Worm (Caenorhabditis elegans) whole organism, L1 larva: ENCODE results near the gene glp-1.

ENCODE experiments used
- C34B4.2 ChIP-seq: sonication (generic microtip); optimal IDR thresholded peaks from 2 replicates; lab custom pipeline; 2017; ENCODE audit warnings: mild to moderate bottlenecking, missing genetic modification characterization, missing compliant biosample characterization
- alr-1 ChIP-seq: fragments of 200-800 bp; sonication (Bioruptor generic); optimal IDR thresholded peaks from 2 replicates; lab custom pipeline; 2018; ENCODE audit warnings: borderline replicate concordance, mild to moderate bottlenecking, missing genetic modification characterization, missing compliant biosample characterization
- aly-2 ChIP-seq: fragments of 150-350 bp; optimal IDR thresholded peaks from 2 replicates; lab custom pipeline; 2014; ENCODE audit warnings: missing biosample characterization, missing genetic modification characterization
- ama-1 ChIP-seq: fragments of 150-350 bp; optimal IDR thresholded peaks from 2 replicates; lab custom pipeline; 2014
- blmp-1 ChIP-seq: fragments of 150-350 bp; optimal IDR thresholded peaks from 2 replicates; lab custom pipeline; 2014; ENCODE audit warnings: missing biosample characterization, missing genetic modification characterization
- ceh-63 ChIP-seq: fragments of 200-800 bp; sonication (Bioruptor generic); optimal IDR thresholded peaks from 2 replicates; lab custom pipeline; 2018; ENCODE audit warnings: mild to moderate bottlenecking, missing genetic modification characterization, missing compliant biosample characterization
- ceh-82 ChIP-seq, 3 experiments: fragments of 150-350 bp in 1 of 3; sonication (generic microtip) in 2 of 3; optimal IDR thresholded peaks; 2 replicates each; lab custom pipeline; 2014 to 2017; ENCODE audit warnings: missing biosample characterization in 3 of 3, missing genetic modification characterization in 3 of 3
- ceh-88 ChIP-seq: fragments of 200-800 bp; sonication (Bioruptor generic); IDR thresholded peaks from 2 replicates; pipeline ENCODE4 v1.3.6; 2022; ENCODE audit warnings: missing genetic modification characterization, missing compliant biosample characterization
- dsc-1 ChIP-seq: sonication (generic microtip); optimal IDR thresholded peaks from 2 replicates; lab custom pipeline; 2016; ENCODE audit warnings: mild to moderate bottlenecking, missing genetic modification characterization, missing compliant biosample characterization
- efl-1 ChIP-seq, 4 experiments: fragments of 150-350 bp; optimal IDR thresholded peaks in 3 of 4; peaks in 1 of 4; 1 replicate in 1 of 4; 2 replicates in 3 of 4; lab custom pipeline; 2014; ENCODE audit warnings: missing biosample characterization in 2 of 4, missing genetic modification characterization in 2 of 4, missing genetic modification reagents in 2 of 4
- efl-3 ChIP-seq: fragments of 200-800 bp; sonication (Bioruptor generic); optimal IDR thresholded peaks from 2 replicates; lab custom pipeline; 2018; ENCODE audit warnings: mild to moderate bottlenecking, missing genetic modification characterization, missing compliant biosample characterization
- elt-3 ChIP-seq, 6 experiments: fragments of 150-350 bp in 1 of 6; sonication (generic microtip); optimal IDR thresholded peaks; 2 replicates each; lab custom pipeline; 2017 to 2018; ENCODE audit warnings: missing biosample characterization in 6 of 6, missing genetic modification characterization in 6 of 6, inconsistent platforms in 1 of 6
- ets-5 ChIP-seq: fragments of 200-800 bp; sonication (Bioruptor generic); IDR thresholded peaks from 2 replicates; pipeline ENCODE4 v1.3.6; 2022; ENCODE audit warnings: missing genetic modification characterization, missing compliant biosample characterization
- fkh-4 ChIP-seq: sonication (generic microtip); optimal IDR thresholded peaks from 2 replicates; lab custom pipeline; 2016; ENCODE audit warnings: missing compliant biosample characterization, missing genetic modification characterization, borderline replicate concordance
- hlh-17 ChIP-seq: fragments of 200-800 bp; sonication (Bioruptor generic); optimal IDR thresholded peaks from 2 replicates; lab custom pipeline; 2018; ENCODE audit warnings: missing genetic modification characterization, mild to moderate bottlenecking, missing compliant biosample characterization, moderate library complexity, borderline replicate concordance
- hlh-4 ChIP-seq: sonication (generic microtip); optimal IDR thresholded peaks from 2 replicates; lab custom pipeline; 2016; ENCODE audit warnings: mild to moderate bottlenecking, missing genetic modification characterization, missing compliant biosample characterization
- hpl-2 ChIP-seq: fragments of 150-350 bp; optimal IDR thresholded peaks from 2 replicates; lab custom pipeline; 2014; ENCODE audit warnings: missing biosample characterization, missing genetic modification reagents, missing genetic modification characterization
- irx-1 ChIP-seq: sonication (generic microtip); optimal IDR thresholded peaks from 2 replicates; lab custom pipeline; 2016; ENCODE audit warnings: missing genetic modification characterization, missing compliant biosample characterization
- mab-9 ChIP-seq: fragments of 200-800 bp; sonication (Bioruptor generic); IDR thresholded peaks from 2 replicates; pipeline ENCODE4 v1.3.6; 2022; ENCODE audit warnings: missing genetic modification reagents, missing genetic modification characterization, missing compliant biosample characterization
- mef-2 ChIP-seq: fragments of 150-350 bp; optimal IDR thresholded peaks from 2 replicates; lab custom pipeline; 2014; ENCODE audit warnings: missing biosample characterization, missing genetic modification characterization
- nhr-11 ChIP-seq: fragments of 150-350 bp; optimal IDR thresholded peaks from 2 replicates; lab custom pipeline; 2014; ENCODE audit warnings: missing biosample characterization, missing genetic modification characterization
- nhr-12 ChIP-seq: sonication (generic microtip); optimal IDR thresholded peaks from 2 replicates; lab custom pipeline; 2017; ENCODE audit warnings: missing biosample characterization, missing genetic modification characterization
- nhr-20 ChIP-seq: sonication (generic microtip); optimal IDR thresholded peaks from 2 replicates; lab custom pipeline; 2016; ENCODE audit warnings: mild to moderate bottlenecking, missing genetic modification characterization, missing compliant biosample characterization
- nhr-28 ChIP-seq: fragments of 150-350 bp; optimal IDR thresholded peaks from 2 replicates; lab custom pipeline; 2014; ENCODE audit warnings: missing biosample characterization, missing genetic modification characterization
- nhr-47 ChIP-seq: sonication (generic microtip); optimal IDR thresholded peaks from 2 replicates; lab custom pipeline; 2016; ENCODE audit warnings: mild to moderate bottlenecking, missing genetic modification characterization, moderate library complexity, missing compliant biosample characterization
- nhr-71 ChIP-seq: sonication (generic microtip); optimal IDR thresholded peaks from 2 replicates; lab custom pipeline; 2016; ENCODE audit warnings: mild to moderate bottlenecking, missing genetic modification characterization, moderate library complexity, missing compliant biosample characterization
- nhr-76 ChIP-seq: sonication (generic microtip); optimal IDR thresholded peaks from 2 replicates; lab custom pipeline; 2017; ENCODE audit warnings: missing biosample characterization, missing genetic modification characterization
- nhr-84 ChIP-seq: sonication (generic microtip); optimal IDR thresholded peaks from 2 replicates; lab custom pipeline; 2017; ENCODE audit warnings: missing biosample characterization, missing genetic modification characterization
- pag-3 ChIP-seq: sonication (generic microtip); optimal IDR thresholded peaks from 2 replicates; lab custom pipeline; 2017; ENCODE audit warnings: missing genetic modification characterization, mild to moderate bottlenecking, missing compliant biosample characterization, antibody characterized with exemption, borderline replicate concordance; ENCODE audit not compliant: insufficient read depth
- pqm-1 ChIP-seq: sonication (generic microtip); optimal IDR thresholded peaks from 3 replicates; lab custom pipeline; 2017; ENCODE audit warnings: missing biosample characterization, missing genetic modification characterization
- skn-1 ChIP-seq: fragments of 150-350 bp; optimal IDR thresholded peaks from 2 replicates; lab custom pipeline; 2014; ENCODE audit warnings: missing biosample characterization, missing genetic modification characterization
- sox-4 ChIP-seq: sonication (generic microtip); optimal IDR thresholded peaks from 2 replicates; lab custom pipeline; 2016; ENCODE audit warnings: missing genetic modification characterization, missing compliant biosample characterization
- sptf-1 ChIP-seq: fragments of 150-350 bp; optimal IDR thresholded peaks from 2 replicates; lab custom pipeline; 2014; ENCODE audit warnings: missing biosample characterization, missing genetic modification characterization
- sup-37 ChIP-seq: fragments of 200-800 bp; sonication (Bioruptor generic); optimal IDR thresholded peaks from 2 replicates; lab custom pipeline; 2018; ENCODE audit warnings: mild to moderate bottlenecking, missing genetic modification characterization, missing compliant biosample characterization
- swsn-7 ChIP-seq: sonication (generic microtip); optimal IDR thresholded peaks from 2 replicates; lab custom pipeline; 2016; ENCODE audit warnings: missing genetic modification characterization, missing compliant biosample characterization
- tbx-2 ChIP-seq: sonication (generic microtip); optimal IDR thresholded peaks from 2 replicates; lab custom pipeline; 2016; ENCODE audit warnings: missing genetic modification characterization, missing compliant biosample characterization
- tlp-1 ChIP-seq: fragments of 150-350 bp; optimal IDR thresholded peaks from 2 replicates; lab custom pipeline; 2014; ENCODE audit warnings: missing biosample characterization, missing genetic modification characterization
- unc-86 ChIP-seq: sonication (generic microtip); optimal IDR thresholded peaks from 2 replicates; lab custom pipeline; 2016; ENCODE audit warnings: missing genetic modification characterization, missing compliant biosample characterization
- unc-98 ChIP-seq: fragments of 200-800 bp; sonication (Bioruptor generic); IDR thresholded peaks from 2 replicates; pipeline ENCODE4 v1.3.6; 2022; ENCODE audit warnings: missing genetic modification characterization, missing compliant biosample characterization
- xbp-1 ChIP-seq: sonication (generic microtip); optimal IDR thresholded peaks from 2 replicates; lab custom pipeline; 2016; ENCODE audit warnings: missing genetic modification characterization, missing compliant biosample characterization
- zag-1 ChIP-seq: fragments of 150-350 bp; optimal IDR thresholded peaks from 2 replicates; lab custom pipeline; 2014; ENCODE audit warnings: missing biosample characterization, missing genetic modification characterization
- zip-4 ChIP-seq: fragments of 200-800 bp; sonication (Bioruptor generic); optimal IDR thresholded peaks from 2 replicates; lab custom pipeline; 2018; ENCODE audit warnings: mild to moderate bottlenecking, missing genetic modification characterization, moderate library complexity, missing compliant biosample characterization
- ztf-11 ChIP-seq, 2 experiments: sonication (generic microtip); optimal IDR thresholded peaks; 2 replicates each; lab custom pipeline; 2016 to 2017; ENCODE audit warnings: missing genetic modification characterization in 2 of 2, missing biosample characterization in 1 of 2, missing compliant biosample characterization in 1 of 2

Gene glp-1

ce11 chrIII:9144744-9145390 is 52.8 kb downstream of the glp-1 start, which contains the start of the genes ZK512.2 and ZK512.4 (continued):
- TF ChIP-seq nhr-84 (tag; lab: Kevin White, UChicago) (no peak), ceh-88 (GFP tag; lab: Robert Waterston, UW) (no peak), skn-1 (peak; percentile 26), nhr-12 (tag; lab: Kevin White, UChicago) (no peak), nhr-47 (tag; lab: Kevin White, UChicago) (peak; percentile 20), hlh-17 (GFP tag; lab: Kevin White, UChicago) (no peak), pag-3 (no peak), tlp-1 (tag; lab: Kevin White, UChicago) (no peak), mef-2 (tag; lab: Kevin White, UChicago) (no peak), nhr-20 (tag; lab: Kevin White, UChicago) (no peak), zip-4 (GFP tag; lab: Kevin White, UChicago) (no peak), sup-37 (GFP tag; lab: Kevin White, UChicago) (no peak), hpl-2 (GFP tag; lab: Kevin White, UChicago) (no peak), hlh-4 (no peak), elt-3 (tag; optimal IDR thresholded peaks at IDR 0.05; lab: Kevin White, UChicago) (no peak), unc-86 (tag; lab: Kevin White, UChicago) (no peak), ztf-11 (tag; optimal IDR thresholded peaks at IDR 0.05; lab: Kevin White, UChicago) (no peak), nhr-28 (no peak), tbx-2 (tag; lab: Kevin White, UChicago) (no peak), efl-1 (optimal IDR thresholded peaks at IDR 0.05; lab: Kevin White, UChicago) (peak; percentile 20 to 27), efl-1 (GFP tag; optimal IDR thresholded peaks at IDR 0.05 in 1 of 2; lab: Kevin White, UChicago) (peak; percentile 58 to 91), aly-2 (tag; lab: Kevin White, UChicago) (no peak), swsn-7 (peak; percentile 3), dsc-1 (no peak), nhr-11 (tag; lab: Kevin White, UChicago) (no peak), blmp-1 (tag; lab: Kevin White, UChicago) (no peak), pqm-1 (no peak), unc-98 (GFP tag; lab: Robert Waterston, UW) (no peak), zag-1 (tag; lab: Kevin White, UChicago) (no peak), mab-9 (GFP tag; lab: Robert Waterston, UW) (no peak)

- TF ChIP-seq ceh-82 (tag; optimal IDR thresholded peaks at IDR 0.05; lab: Kevin White, UChicago) (no peak), ets-5 (GFP tag; lab: Robert Waterston, UW) (no peak), zip-4 (GFP tag; lab: Kevin White, UChicago) (no peak), nhr-71 (no peak), fkh-4 (no peak), ceh-63 (GFP tag; lab: Kevin White, UChicago) (no peak), irx-1 (no peak), nhr-12 (tag; lab: Kevin White, UChicago) (no peak), efl-1 (optimal IDR thresholded peaks at IDR 0.05; lab: Kevin White, UChicago) (no peak), efl-1 (GFP tag; optimal IDR thresholded peaks at IDR 0.05 in 1 of 2; lab: Kevin White, UChicago) (no peak), ceh-88 (GFP tag; lab: Robert Waterston, UW) (no peak), sox-4 (tag; lab: Kevin White, UChicago) (no peak), nhr-76 (tag; lab: Kevin White, UChicago) (no peak), ama-1 (lab: Kevin White, UChicago) (no peak), efl-3 (GFP tag; lab: Kevin White, UChicago) (no peak), C34B4.2 (tag; lab: Kevin White, UChicago) (no peak), alr-1 (tag; lab: Kevin White, UChicago) (no peak), xbp-1 (tag; lab: Kevin White, UChicago) (no peak), aly-2 (tag; lab: Kevin White, UChicago) (no peak), sptf-1 (tag; lab: Kevin White, UChicago) (no peak)
These were observed 53.7 kb downstream of the glp-1 start, which contains the start of gene ZK512.8 for ce11 chrIII:9145765-9146164. TSS of gene ZK512.8 (plus strand) at chrIII:9146065.
